Worm (Caenorhabditis elegans) whole organism, L1 larva: ENCODE results near the gene nhr-263.

Experiments
- F16B12.6 ChIP-seq: fragments of 150-350 bp; optimal IDR thresholded peaks from 2 replicates; lab custom pipeline; 2014; ENCODE audit warnings: missing biosample characterization, missing genetic modification characterization
- Y116A8C.19 ChIP-seq: sonication (generic microtip); optimal IDR thresholded peaks from 2 replicates; lab custom pipeline; 2016; ENCODE audit warnings: missing compliant biosample characterization, missing genetic modification characterization, borderline replicate concordance
- ama-1 ChIP-seq: fragments of 150-350 bp; optimal IDR thresholded peaks from 2 replicates; lab custom pipeline; 2014
- blmp-1 ChIP-seq: fragments of 150-350 bp; optimal IDR thresholded peaks from 2 replicates; lab custom pipeline; 2014; ENCODE audit warnings: missing biosample characterization, missing genetic modification characterization
- ceh-63 ChIP-seq: fragments of 200-800 bp; sonication (Bioruptor generic); optimal IDR thresholded peaks from 2 replicates; lab custom pipeline; 2018; ENCODE audit warnings: mild to moderate bottlenecking, missing genetic modification characterization, missing compliant biosample characterization
- ceh-8 ChIP-seq: fragments of 200-800 bp; sonication (Bioruptor generic); optimal IDR thresholded peaks from 2 replicates; lab custom pipeline; 2018; ENCODE audit warnings: mild to moderate bottlenecking, missing genetic modification characterization, moderate library complexity, missing compliant biosample characterization
- ces-1 ChIP-seq: fragments of 150-350 bp; optimal IDR thresholded peaks from 2 replicates; lab custom pipeline; 2014; ENCODE audit warnings: missing biosample characterization, missing genetic modification reagents, missing genetic modification characterization
- efl-1 ChIP-seq, 4 experiments: fragments of 150-350 bp; optimal IDR thresholded peaks in 3 of 4; peaks in 1 of 4; 1 replicate in 1 of 4; 2 replicates in 3 of 4; lab custom pipeline; 2014; ENCODE audit warnings: missing biosample characterization in 2 of 4, missing genetic modification characterization in 2 of 4, missing genetic modification reagents in 2 of 4
- elt-2 ChIP-seq: sonication (generic microtip); optimal IDR thresholded peaks from 2 replicates; lab custom pipeline; 2016; ENCODE audit warnings: missing genetic modification characterization, mild to moderate bottlenecking, inconsistent platforms, missing compliant biosample characterization, missing genetic modification reagents
- fkh-4 ChIP-seq: sonication (generic microtip); optimal IDR thresholded peaks from 2 replicates; lab custom pipeline; 2016; ENCODE audit warnings: missing compliant biosample characterization, missing genetic modification characterization, borderline replicate concordance
- fkh-8 ChIP-seq: sonication (generic microtip); optimal IDR thresholded peaks from 2 replicates; lab custom pipeline; 2016; ENCODE audit warnings: mild to moderate bottlenecking, missing genetic modification characterization, missing compliant biosample characterization
- hlh-17 ChIP-seq: fragments of 200-800 bp; sonication (Bioruptor generic); optimal IDR thresholded peaks from 2 replicates; lab custom pipeline; 2018; ENCODE audit warnings: missing genetic modification characterization, mild to moderate bottlenecking, missing compliant biosample characterization, moderate library complexity, borderline replicate concordance
- hpl-2 ChIP-seq: fragments of 150-350 bp; optimal IDR thresholded peaks from 2 replicates; lab custom pipeline; 2014; ENCODE audit warnings: missing biosample characterization, missing genetic modification reagents, missing genetic modification characterization
- jun-1 ChIP-seq: fragments of 150-350 bp; optimal IDR thresholded peaks from 2 replicates; lab custom pipeline; 2014; ENCODE audit warnings: missing biosample characterization, missing genetic modification reagents, missing genetic modification characterization
- lin-13 ChIP-seq: fragments of 150-350 bp; optimal IDR thresholded peaks from 2 replicates; lab custom pipeline; 2014; ENCODE audit warnings: missing biosample characterization, missing genetic modification reagents, missing genetic modification characterization
- mdl-1 ChIP-seq, 2 experiments: fragments of 150-350 bp; optimal IDR thresholded peaks; 2 replicates each; lab custom pipeline; 2014 to 2017; ENCODE audit warnings: missing biosample characterization in 2 of 2, missing genetic modification characterization in 2 of 2, inconsistent platforms in 1 of 2
- mef-2 ChIP-seq: fragments of 150-350 bp; optimal IDR thresholded peaks from 2 replicates; lab custom pipeline; 2014; ENCODE audit warnings: missing biosample characterization, missing genetic modification characterization
- mep-1 ChIP-seq: fragments of 150-350 bp; optimal IDR thresholded peaks from 2 replicates; lab custom pipeline; 2014; ENCODE audit warnings: missing biosample characterization, missing genetic modification characterization
- nhr-19 ChIP-seq: fragments of 200-800 bp; sonication (Bioruptor generic); conservative IDR thresholded peaks from 2 replicates; pipeline ENCODE4 v1.3.6; 2022; ENCODE audit warnings: missing genetic modification characterization, missing compliant biosample characterization
- nhr-237 ChIP-seq: fragments of 150-350 bp; optimal IDR thresholded peaks from 2 replicates; lab custom pipeline; 2014; ENCODE audit warnings: missing biosample characterization, missing genetic modification characterization
- nhr-47 ChIP-seq: sonication (generic microtip); optimal IDR thresholded peaks from 2 replicates; lab custom pipeline; 2016; ENCODE audit warnings: mild to moderate bottlenecking, missing genetic modification characterization, moderate library complexity, missing compliant biosample characterization
- nhr-71 ChIP-seq: sonication (generic microtip); optimal IDR thresholded peaks from 2 replicates; lab custom pipeline; 2016; ENCODE audit warnings: mild to moderate bottlenecking, missing genetic modification characterization, moderate library complexity, missing compliant biosample characterization
- nhr-76 ChIP-seq: sonication (generic microtip); optimal IDR thresholded peaks from 2 replicates; lab custom pipeline; 2017; ENCODE audit warnings: missing biosample characterization, missing genetic modification characterization
- nhr-77 ChIP-seq: fragments of 150-350 bp; optimal IDR thresholded peaks from 2 replicates; lab custom pipeline; 2014; ENCODE audit warnings: missing biosample characterization, missing genetic modification characterization
- rnt-1 ChIP-seq: sonication (generic microtip); optimal IDR thresholded peaks from 2 replicates; lab custom pipeline; 2016; ENCODE audit warnings: mild to moderate bottlenecking, missing genetic modification characterization, moderate library complexity, missing compliant biosample characterization
- sox-4 ChIP-seq: sonication (generic microtip); optimal IDR thresholded peaks from 2 replicates; lab custom pipeline; 2016; ENCODE audit warnings: missing genetic modification characterization, missing compliant biosample characterization
- sup-37 ChIP-seq: fragments of 200-800 bp; sonication (Bioruptor generic); optimal IDR thresholded peaks from 2 replicates; lab custom pipeline; 2018; ENCODE audit warnings: mild to moderate bottlenecking, missing genetic modification characterization, missing compliant biosample characterization
- swsn-7 ChIP-seq: sonication (generic microtip); optimal IDR thresholded peaks from 2 replicates; lab custom pipeline; 2016; ENCODE audit warnings: missing genetic modification characterization, missing compliant biosample characterization
- unc-130 ChIP-seq: fragments of 150-350 bp; optimal IDR thresholded peaks from 2 replicates; lab custom pipeline; 2017; ENCODE audit warnings: missing biosample characterization, missing genetic modification characterization, inconsistent platforms
- unc-98 ChIP-seq: fragments of 200-800 bp; sonication (Bioruptor generic); IDR thresholded peaks from 2 replicates; pipeline ENCODE4 v1.3.6; 2022; ENCODE audit warnings: missing genetic modification characterization, missing compliant biosample characterization
- vab-15 ChIP-seq: sonication (generic microtip); optimal IDR thresholded peaks from 2 replicates; lab custom pipeline; 2017; ENCODE audit warnings: missing genotype, mild to moderate bottlenecking, missing genetic modification characterization, missing compliant biosample characterization
- xbp-1 ChIP-seq: sonication (generic microtip); optimal IDR thresholded peaks from 2 replicates; lab custom pipeline; 2016; ENCODE audit warnings: missing genetic modification characterization, missing compliant biosample characterization
- zip-4 ChIP-seq: fragments of 200-800 bp; sonication (Bioruptor generic); optimal IDR thresholded peaks from 2 replicates; lab custom pipeline; 2018; ENCODE audit warnings: mild to moderate bottlenecking, missing genetic modification characterization, moderate library complexity, missing compliant biosample characterization
- ztf-4 ChIP-seq: fragments of 150-350 bp; optimal IDR thresholded peaks from 2 replicates; lab custom pipeline; 2014; ENCODE audit warnings: missing biosample characterization, missing genetic modification characterization

The nhr-263 gene

ce11 chrV:7379384-7379783, 37.5 kb upstream of the nhr-263 start, which contains the start of gene srsx-24:
TSS of gene srsx-24 (minus strand) at chrV:7379484.
- TF ChIP-seq sox-4 (tag; lab: Kevin White, UChicago) (no peak), ceh-8 (GFP tag; lab: Kevin White, UChicago) (peak; percentile 40)

- TF ChIP-seq fkh-8 (tag; lab: Kevin White, UChicago) (peak; percentile 50), ceh-8 (GFP tag; lab: Kevin White, UChicago) (no peak)
Observed at ce11 chrV:7374090-7374489, 32.2 kb upstream of the nhr-263 start, which contains the start of gene srx-56. TSS of gene srx-56 (plus strand) at chrV:7374390.

- TF ChIP-seq ama-1 (lab: Kevin White, UChicago) (no peak), hpl-2 (GFP tag; lab: Kevin White, UChicago) (no peak), efl-1 (optimal IDR thresholded peaks at IDR 0.05; lab: Kevin White, UChicago) (no peak), efl-1 (GFP tag; optimal IDR thresholded peaks at IDR 0.05 in 1 of 2; lab: Kevin White, UChicago) (peak in 1 of 2 experiments; percentile 77)
Observed at ce11 chrV:7369578-7369977, 27.7 kb upstream of the nhr-263 start, which contains the start of gene srj-14. TSS of gene srj-14 (plus strand) at chrV:7369708.

- TF ChIP-seq sup-37 (no peak), ceh-63 (GFP tag; lab: Kevin White, UChicago) (no peak), nhr-71 (tag; lab: Kevin White, UChicago) (peak; percentile 5)
Observed at ce11 chrV:7364951-7365350, 23.1 kb upstream of the nhr-263 start, which contains the start of gene exc-13. TSS of gene exc-13 (plus strand) at chrV:7365251.

- TF ChIP-seq elt-2 (tag; lab: Kevin White, UChicago) (peak; percentile 90), fkh-8 (tag; lab: Kevin White, UChicago) (no peak)
Observed at ce11 chrV:7364059-7364458, 22.2 kb upstream of the nhr-263 start, which contains the start of gene cyp-35A2. TSS of gene cyp-35A2 (minus strand) at chrV:7364182.

- no peak for TF ChIP-seq efl-1 (optimal IDR thresholded peaks at IDR 0.05; lab: Kevin White, UChicago)
- TF ChIP-seq efl-1 (GFP tag; optimal IDR thresholded peaks at IDR 0.05 in 1 of 2; lab: Kevin White, UChicago): peak in 1 of 2 experiments; percentile 37
- TF ChIP-seq vab-15 (tag; lab: Kevin White, UChicago): no peak
Observed at ce11 chrV:7361673-7362072, 19.8 kb upstream of the nhr-263 start, which contains the start of gene cyp-35A1. TSS of gene cyp-35A1 (minus strand) at chrV:7361773.

- TF ChIP-seq nhr-47 (tag; lab: Kevin White, UChicago) (no peak), hlh-17 (GFP tag; lab: Kevin White, UChicago) (no peak), mdl-1 (tag; optimal IDR thresholded peaks at IDR 0.05; lab: Kevin White, UChicago) (no peak), nhr-76 (tag; lab: Kevin White, UChicago) (no peak), unc-98 (GFP tag; lab: Robert Waterston, UW) (no peak), xbp-1 (tag; lab: Kevin White, UChicago) (no peak), rnt-1 (no peak), jun-1 (tag; lab: Kevin White, UChicago) (no peak), mep-1 (tag; lab: Kevin White, UChicago) (no peak), nhr-71 (tag; lab: Kevin White, UChicago) (no peak), blmp-1 (tag; lab: Kevin White, UChicago) (no peak), zip-4 (GFP tag; lab: Kevin White, UChicago) (no peak)
Observed at ce11 chrV:7357132-7357531, 15.3 kb upstream of the nhr-263 start, which contains the start of gene C03G6.6. TSS of gene C03G6.6 (plus strand) at chrV:7357432.

- TF ChIP-seq mef-2 (tag; lab: Kevin White, UChicago) (no peak), vab-15 (tag; lab: Kevin White, UChicago) (no peak), lin-13 (GFP tag; lab: Kevin White, UChicago) (no peak), sox-4 (tag; lab: Kevin White, UChicago) (no peak), nhr-237 (no peak), Y116A8C.19 (tag; lab: Kevin White, UChicago) (no peak), ztf-4 (tag; lab: Kevin White, UChicago) (no peak), nhr-77 (tag; lab: Kevin White, UChicago) (no peak), fkh-4 (tag; lab: Kevin White, UChicago) (no peak), unc-130 (tag; lab: Kevin White, UChicago) (no peak), ceh-8 (GFP tag; lab: Kevin White, UChicago) (no peak), ces-1 (GFP tag; lab: Kevin White, UChicago) (no peak), swsn-7 (no peak), F16B12.6 (tag; lab: Kevin White, UChicago) (no peak), nhr-76 (tag; lab: Kevin White, UChicago) (no peak), nhr-19 (GFP tag; lab: Robert Waterston, UW) (no peak)
- TF ChIP-seq, all 84 proteins: peak for 0
Observed at ce11 chrV:7356684-7357083, 14.8 kb upstream of the nhr-263 start, which contains the start of gene C03G6.21. TSS of gene C03G6.21 (minus strand) at chrV:7356784.
